Worm (Caenorhabditis elegans): ENCODE measurements around the gene Y39A1A.22.
A peak's percentile ranks its signal among the peaks of the same experiment; 100 is the strongest.

Gene Y39A1A.22

DNA sequence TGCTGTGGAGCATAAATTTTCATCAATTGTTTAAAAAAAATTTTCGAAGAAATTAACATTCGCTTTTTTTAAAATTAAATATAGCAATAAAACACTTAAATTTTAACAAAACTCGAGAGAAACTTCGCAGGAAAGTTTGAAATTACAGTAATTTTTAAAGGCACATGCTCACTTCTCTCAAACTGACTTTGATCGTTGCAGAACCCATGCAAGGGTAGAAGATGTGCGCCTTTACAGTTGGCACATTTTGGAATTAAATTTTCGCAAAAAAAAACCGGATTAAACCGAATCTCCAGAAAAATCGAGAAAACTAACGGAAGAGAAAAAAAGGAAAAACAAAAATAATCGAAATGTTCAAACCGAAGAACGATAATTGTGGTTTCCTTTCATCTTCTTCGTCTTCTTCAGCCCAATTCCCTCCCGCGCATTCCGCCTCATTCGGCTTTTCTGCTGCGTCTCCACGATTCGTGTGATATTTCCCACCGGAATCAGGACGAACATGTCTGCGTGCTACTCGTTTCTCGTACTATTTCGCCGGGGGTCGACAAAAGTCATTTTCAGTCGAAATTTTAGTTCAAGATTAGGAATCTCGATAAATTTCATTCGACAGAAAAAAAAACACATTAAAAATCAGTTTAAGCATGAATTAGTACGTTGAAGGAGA lies 29.6 kb upstream of the Y39A1A.22 start:
- peak; percentile 74 for TF ChIP-seq lsl-1 (GFP tag; optimal IDR thresholded peaks at IDR 0.05)
- no peak for TF ChIP-seq hmg-20 (GFP tag; IDR thresholded peaks at IDR 0.05)
- TF ChIP-seq nfyb-1 (GFP tag; IDR thresholded peaks at IDR 0.05): 0 out of 2 replicates have a peak, but pooled peaks have one; percentile 10
- 0 out of 2 replicates have a peak, but pooled peaks have one; percentile 38 for TF ChIP-seq madf-6 (GFP tag; IDR thresholded peaks at IDR 0.05)
- no peak for TF ChIP-seq die-1 (tag; optimal IDR thresholded peaks at IDR 0.05)
- peak; percentile 35; the same call in 1 of the 2 replicates for TF ChIP-seq mcd-1 (GFP tag; IDR thresholded peaks at IDR 0.05)
- TF ChIP-seq Y79H2A.3 (GFP tag; conservative IDR thresholded peaks at IDR 0.05): no peak
- TF ChIP-seq B0336.3 (GFP tag; IDR thresholded peaks at IDR 0.05): peak; percentile 25; the same call in 1 of the 2 replicates
- peak; percentile 10 for TF ChIP-seq repo-1 (tag; optimal IDR thresholded peaks at IDR 0.05)
- peak; percentile 19; the same call in 1 of the 2 replicates for TF ChIP-seq madf-8 (GFP tag; conservative IDR thresholded peaks at IDR 0.05)
- no peak for TF ChIP-seq F57C9.4 (tag; optimal IDR thresholded peaks at IDR 0.05)
- TF ChIP-seq F33H1.4 (GFP tag; IDR thresholded peaks at IDR 0.05): peak; percentile 60
- peak; percentile 37 for TF ChIP-seq him-1 (tag; optimal IDR thresholded peaks at IDR 0.05)
- TF ChIP-seq aptf-2 (GFP tag; conservative IDR thresholded peaks at IDR 0.05): 0 out of 2 replicates have a peak, but pooled peaks have one; percentile 6
- no peak for TF ChIP-seq lin-26 (GFP tag; IDR thresholded peaks at IDR 0.05)
- 0 out of 2 replicates have a peak, but pooled peaks have one; percentile 28 for TF ChIP-seq lir-1 (GFP tag; conservative IDR thresholded peaks at IDR 0.05)
- TF ChIP-seq hmg-1.2 (GFP tag; IDR thresholded peaks at IDR 0.05): peak; percentile 92
- TF ChIP-seq rec-8 (tag; optimal IDR thresholded peaks at IDR 0.05): no peak
- TF ChIP-seq xnd-1 (tag; optimal IDR thresholded peaks at IDR 0.05): peak; percentile 9
- no peak for TF ChIP-seq Y53F4B.3 (GFP tag; IDR thresholded peaks at IDR 0.05)
- no peak for TF ChIP-seq bed-2 (GFP tag; IDR thresholded peaks at IDR 0.05)
- TF ChIP-seq athp-1 (tag; optimal IDR thresholded peaks at IDR 0.05): peak; percentile 11

DNA sequence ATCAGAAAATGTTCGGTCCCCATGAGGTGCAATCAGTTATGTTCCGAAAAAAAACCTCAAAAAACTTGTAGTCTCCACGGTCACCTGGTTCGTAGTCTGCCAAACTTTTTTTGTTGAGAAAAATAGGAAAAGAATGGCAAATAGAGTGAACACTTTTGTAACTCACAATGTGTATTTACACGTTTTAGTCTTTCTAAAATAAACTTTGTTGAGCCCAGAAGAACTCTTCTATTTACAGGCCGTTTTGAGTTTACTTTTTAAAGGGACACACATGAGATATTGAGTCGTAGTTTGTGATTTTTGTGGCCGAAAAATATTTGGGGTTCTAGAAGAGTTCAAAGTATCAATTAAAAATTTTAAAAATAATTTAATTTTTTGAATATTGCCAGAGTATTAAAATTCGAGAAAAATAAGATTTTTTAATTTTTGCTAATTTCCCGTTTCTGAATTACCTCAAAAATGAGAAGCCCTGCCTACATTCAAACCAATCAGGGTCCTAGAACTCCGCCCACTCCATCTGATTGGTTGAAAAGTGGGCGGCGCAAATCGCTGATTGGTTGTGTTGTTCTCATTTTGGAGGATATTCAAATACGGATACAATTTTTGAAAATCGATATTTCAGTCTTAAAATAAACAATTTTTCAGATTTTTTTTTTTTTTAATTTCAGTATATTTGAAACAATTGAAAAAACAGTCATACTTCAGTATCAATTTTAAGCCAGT lies 27.8 kb upstream of the Y39A1A.22 start:
- no peak for TF ChIP-seq F55B11.4 (tag; optimal IDR thresholded peaks at IDR 0.05; ENCODE audit: borderline replicate concordance, insufficient read depth)
- peak; percentile 28 for TF ChIP-seq pha-4 (tag; optimal IDR thresholded peaks at IDR 0.05)

DNA sequence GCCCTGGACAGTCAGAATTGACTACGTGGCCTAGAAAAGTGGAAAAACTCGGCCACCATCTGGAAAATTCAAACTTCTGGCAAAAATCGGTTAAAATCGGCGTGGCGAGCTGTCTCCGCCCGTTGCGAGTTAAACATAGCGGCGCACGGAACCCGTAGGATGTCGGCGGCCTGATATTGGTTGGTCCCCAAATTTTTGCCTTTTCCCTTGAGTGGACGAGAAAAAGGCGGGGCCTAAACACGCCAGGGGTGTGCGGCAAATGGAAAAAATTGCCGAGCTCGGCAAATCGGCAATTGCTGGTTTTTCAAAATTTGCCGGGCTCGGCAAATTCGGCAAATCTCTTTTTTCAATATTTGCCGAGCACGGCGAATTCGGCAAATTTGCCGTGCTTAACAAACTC lies 26.5 kb upstream of the Y39A1A.22 start:
- 0 out of 2 replicates have a peak, but pooled peaks have one; percentile 40 for TF ChIP-seq nfyb-1 (GFP tag; IDR thresholded peaks at IDR 0.05)
- no peak for TF ChIP-seq ztf-6 (GFP tag; IDR thresholded peaks at IDR 0.05)
- no peak for TF ChIP-seq F23B12.7 (tag; optimal IDR thresholded peaks at IDR 0.05; ENCODE audit: insufficient read depth)
- no peak for TF ChIP-seq efl-1 (GFP tag; optimal IDR thresholded peaks at IDR 0.05)
- no peak for TF ChIP-seq fkh-3 (tag; optimal IDR thresholded peaks at IDR 0.05)
- TF ChIP-seq Y53G8AR.9 (GFP tag; conservative IDR thresholded peaks at IDR 0.05): peak; percentile 65; the same call in 1 of the 2 replicates
- TF ChIP-seq F33H1.4 (GFP tag; IDR thresholded peaks at IDR 0.05): peak; percentile 53
- TF ChIP-seq hmg-1.2 (GFP tag; IDR thresholded peaks at IDR 0.05): peak; percentile 77
- peak; percentile 21; the same call in 1 of the 2 replicates for TF ChIP-seq egl-44 (GFP tag; IDR thresholded peaks at IDR 0.05)
- TF ChIP-seq pbrm-1 (GFP tag; IDR thresholded peaks at IDR 0.05): peak; percentile 83
- TF ChIP-seq rcor-1 (GFP tag; IDR thresholded peaks at IDR 0.05): peak; percentile 56; the same call in 1 of the 2 replicates
- 0 out of 2 replicates have a peak, but pooled peaks have one; percentile 30 for TF ChIP-seq C17E4.6 (GFP tag; IDR thresholded peaks at IDR 0.05)
- no peak for TF ChIP-seq ztf-25 (GFP tag; IDR thresholded peaks at IDR 0.05)
- TF ChIP-seq ama-1 (optimal IDR thresholded peaks at IDR 0.05): no peak
- no peak for TF ChIP-seq ama-1 (GFP tag; optimal IDR thresholded peaks at IDR 0.05)
- no peak for TF ChIP-seq chd-7 (tag; optimal IDR thresholded peaks at IDR 0.05)
- TF ChIP-seq ceh-100 (GFP tag; IDR thresholded peaks at IDR 0.05): peak; percentile 51; the same call in 1 of the 2 replicates
- 0 out of 2 replicates have a peak, but pooled peaks have one; percentile 47 for TF ChIP-seq aptf-3 (GFP tag; IDR thresholded peaks at IDR 0.05)
- no peak for TF ChIP-seq unc-62 (GFP tag; optimal IDR thresholded peaks at IDR 0.05)
- peak; percentile 39; the same call in 1 of the 2 replicates for TF ChIP-seq madf-8 (GFP tag; conservative IDR thresholded peaks at IDR 0.05)
- peak; percentile 67 for TF ChIP-seq hsf-1 (GFP tag; IDR thresholded peaks at IDR 0.05)
- TF ChIP-seq lsl-1 (GFP tag; optimal IDR thresholded peaks at IDR 0.05): peak; percentile 58
- peak; percentile 45 for TF ChIP-seq lin-54 (GFP tag; optimal IDR thresholded peaks at IDR 0.05)
- TF ChIP-seq him-1 (tag; optimal IDR thresholded peaks at IDR 0.05): no peak
- TF ChIP-seq gei-17 (GFP tag; optimal IDR thresholded peaks at IDR 0.05): no peak
